Worm (Caenorhabditis elegans) whole organism, L4/young adult: Measurements from ENCODE around the gene C04C11.1.

Experiments used
- W03F9.2 ChIP-seq: fragments of 150-350 bp; optimal IDR thresholded peaks from 2 replicates; lab custom pipeline; 2014; ENCODE audit warnings: missing biosample characterization, missing genetic modification characterization
- him-1 ChIP-seq: sonication (generic microtip); optimal IDR thresholded peaks from 2 replicates; lab custom pipeline; 2016; ENCODE audit warnings: missing genotype, missing genetic modification reagents, missing genetic modification characterization, missing compliant biosample characterization

DNA sequence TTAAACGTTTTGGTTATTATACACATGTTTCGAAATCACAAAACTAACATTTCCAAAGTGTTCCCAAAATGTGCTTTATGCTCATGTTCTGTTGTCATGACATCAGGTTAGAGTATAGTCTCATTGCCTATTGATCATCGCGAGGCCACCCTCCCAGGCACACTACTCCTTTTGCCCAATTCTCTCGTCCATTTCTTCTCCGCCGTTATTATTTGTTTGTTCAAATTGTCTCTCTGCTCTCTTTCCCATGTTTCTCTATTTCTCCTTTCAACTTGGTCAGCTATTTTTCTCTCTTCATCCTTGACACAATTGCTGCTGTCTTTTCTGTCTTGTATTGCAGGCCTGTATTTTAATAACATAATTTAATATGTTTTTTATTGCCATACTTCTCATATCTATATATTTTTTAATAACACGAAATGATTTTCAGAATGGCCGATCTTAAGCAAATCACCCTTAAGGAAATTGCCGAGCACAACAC, 18.9 kb upstream of the C04C11.1 start, which contains the start of gene cytb-5.1:
- TF ChIP-seq him-1 (tag; lab: Kevin White, UChicago) (no peak), W03F9.2 (tag; lab: Kevin White, UChicago) (no peak)
